Fruit fly (Drosophila melanogaster): ENCODE results near the gene Ude.

Ude gene

dm6 chr3R:24816993-24817854 lies 17.8 kb upstream of the Ude start, which contains the start of the genes CG5808 and Saf-B (continued):
- TF ChIP-seq CG14860 (GFP tag; IDR thresholded peaks at IDR 0.05; ENCODE audit: partially characterized antibody) = peak; percentile 92
- TF ChIP-seq HLH4C (GFP tag; IDR thresholded peaks at IDR 0.05; ENCODE audit: partially characterized antibody) = peak; percentile 95
- TF ChIP-seq CG31365 (tag; optimal IDR thresholded peaks at IDR 0.05) = no peak
- TF ChIP-seq CG3847 (GFP tag; IDR thresholded peaks at IDR 0.05) = peak; percentile 41; the same call in 1 of the 2 replicates
- no peak for TF ChIP-seq Ada2b (GFP tag; IDR thresholded peaks at IDR 0.05)
- no peak for TF ChIP-seq CG16863 (GFP tag; optimal IDR thresholded peaks at IDR 0.05)
- no peak for TF ChIP-seq CG10543 (GFP tag; optimal IDR thresholded peaks at IDR 0.05)
- TF ChIP-seq CG1602 (GFP tag; optimal IDR thresholded peaks at IDR 0.05) = peak; percentile 17
- peak; percentile 56 for TF ChIP-seq sna (GFP tag; IDR thresholded peaks at IDR 0.05; ENCODE audit: partially characterized antibody)
- no peak for TF ChIP-seq H15 (GFP tag; IDR thresholded peaks at IDR 0.05)
- TF ChIP-seq maf-S (GFP tag; optimal IDR thresholded peaks at IDR 0.05) = no peak
- no peak for TF ChIP-seq D (optimal IDR thresholded peaks at IDR 0.05)
- TF ChIP-seq D (GFP tag; optimal IDR thresholded peaks at IDR 0.05) = peak; percentile 27
- TF ChIP-seq da (GFP tag; optimal IDR thresholded peaks at IDR 0.05) = no peak
- no peak for TF ChIP-seq Pdp1 (GFP tag; optimal IDR thresholded peaks at IDR 0.05)
- TF ChIP-seq fd3F (GFP tag; optimal IDR thresholded peaks at IDR 0.05) = no peak
- TF ChIP-seq MBD-R2 (GFP tag; IDR thresholded peaks at IDR 0.05) = peak; percentile 8; the same call in 1 of the 2 replicates
- peak; percentile 57 for TF ChIP-seq lmd (GFP tag; IDR thresholded peaks at IDR 0.05)
- peak; percentile 71 for TF ChIP-seq CG17829 (tag; optimal IDR thresholded peaks at IDR 0.05)
- TF ChIP-seq CG17802 (tag; optimal IDR thresholded peaks at IDR 0.05) = peak; percentile 2
- peak; percentile 29 for TF ChIP-seq CG31388 (GFP tag; optimal IDR thresholded peaks at IDR 0.05)
- no peak for TF ChIP-seq Side (GFP tag; optimal IDR thresholded peaks at IDR 0.05)
- 0 out of 2 replicates have a peak, but pooled peaks have one; percentile 32 for TF ChIP-seq CG42726 (GFP tag; IDR thresholded peaks at IDR 0.05; ENCODE audit: partially characterized antibody)
- no peak for TF ChIP-seq Trl (optimal IDR thresholded peaks at IDR 0.05)
- TF ChIP-seq Trl (GFP tag; optimal IDR thresholded peaks at IDR 0.05) = no peak
- peak in 1 of 2 experiments; percentile 37 for TF ChIP-seq crp (GFP tag; optimal IDR thresholded peaks at IDR 0.05)
- TF ChIP-seq Oli (tag; optimal IDR thresholded peaks at IDR 0.05) = peak; percentile 13
- peak; percentile 72 for TF ChIP-seq ind (GFP tag; optimal IDR thresholded peaks at IDR 0.05)
- TF ChIP-seq Atf3 (GFP tag; optimal IDR thresholded peaks at IDR 0.05) = no peak
- peak; percentile 49; the same call in 1 of the 2 replicates for TF ChIP-seq Xrp1 (GFP tag; IDR thresholded peaks at IDR 0.05)
- 0 out of 2 replicates have a peak, but pooled peaks have one; percentile 12 for TF ChIP-seq sisA (GFP tag; IDR thresholded peaks at IDR 0.05)
- no peak for TF ChIP-seq gcm (GFP tag; optimal IDR thresholded peaks at IDR 0.05)
- peak; percentile 39 for TF ChIP-seq CG4617 (GFP tag; optimal IDR thresholded peaks at IDR 0.05; ENCODE audit: borderline replicate concordance)
- peak; percentile 38 for TF ChIP-seq lilli (GFP tag; optimal IDR thresholded peaks at IDR 0.05)
- peak; percentile 60 for TF ChIP-seq CG2129 (GFP tag; IDR thresholded peaks at IDR 0.05; ENCODE audit: partially characterized antibody)
- no peak for TF ChIP-seq yki (optimal IDR thresholded peaks at IDR 0.05)
- TF ChIP-seq sens (GFP tag) = peak; percentile 36
- peak; percentile 83; the same call in 2 of the 3 replicates for TF ChIP-seq knrl (GFP tag; IDR thresholded peaks at IDR 0.05; ENCODE audit: partially characterized antibody)
- TF ChIP-seq phol (tag; optimal IDR thresholded peaks at IDR 0.05) = peak; percentile 94
- TF ChIP-seq Jarid2 (GFP tag; optimal IDR thresholded peaks at IDR 0.05) = no peak
- no peak for TF ChIP-seq E2f2 (GFP tag; IDR thresholded peaks at IDR 0.05)
- TF ChIP-seq Opbp (GFP tag; IDR thresholded peaks at IDR 0.05; ENCODE audit: partially characterized antibody) = peak; percentile 80
- peak; percentile 88 for TF ChIP-seq CG14710 (tag; optimal IDR thresholded peaks at IDR 0.05)
- TF ChIP-seq pnt (GFP tag; optimal IDR thresholded peaks at IDR 0.05) = no peak
- peak; percentile 66 for TF ChIP-seq ssp (GFP tag; IDR thresholded peaks at IDR 0.05)
- TF ChIP-seq eyg (GFP tag; optimal IDR thresholded peaks at IDR 0.05) = no peak
- TF ChIP-seq fd96Cb (tag; optimal IDR thresholded peaks at IDR 0.05) = peak; percentile 38
- no peak for TF ChIP-seq gsb (GFP tag; IDR thresholded peaks at IDR 0.05)
- peak; percentile 57 for TF ChIP-seq CG5245 (GFP tag; optimal IDR thresholded peaks at IDR 0.05)

All from whole organism, embryonic.